Fruit fly (Drosophila melanogaster) whole organism, pupa: Measurements from ENCODE around the gene CG14354.

Experiments used
- CG10348 ChIP-seq: fragments of 200-800 bp; sonication (Bioruptor generic); IDR thresholded peaks from 2 replicates; pipeline ENCODE4 v1.3.6; 2022; ENCODE audit warnings: missing biosample characterization, missing genetic modification characterization
- CG12605 ChIP-seq: fragments of 200-800 bp; sonication (Bioruptor generic); IDR thresholded peaks from 2 replicates; pipeline ENCODE4 v1.3.6; 2022; ENCODE audit warnings: missing biosample characterization, missing genetic modification characterization
- CG13204 ChIP-seq: fragments of 200-800 bp; sonication (Bioruptor generic); optimal IDR thresholded peaks from 2 replicates; lab custom pipeline; 2018; ENCODE audit warnings: missing biosample characterization, mild to moderate bottlenecking, missing genetic modification characterization, moderate library complexity
- CG14655 ChIP-seq: fragments of 200-800 bp; sonication (Bioruptor generic); optimal IDR thresholded peaks from 3 replicates; lab custom pipeline; 2017; ENCODE audit warnings: mild to moderate bottlenecking, missing biosample characterization, missing genetic modification reagents, missing genetic modification characterization
- CG15710 ChIP-seq: fragments of 200-800 bp; sonication (Bioruptor generic); optimal IDR thresholded peaks from 2 replicates; lab custom pipeline; 2018; ENCODE audit warnings: missing biosample characterization, mild to moderate bottlenecking, missing genetic modification characterization, moderate library complexity
- CG17806 ChIP-seq: fragments of 200-800 bp; sonication (Bioruptor generic); optimal IDR thresholded peaks from 2 replicates; lab custom pipeline; 2018; ENCODE audit warnings: missing biosample characterization, mild to moderate bottlenecking, missing genetic modification characterization, moderate library complexity
- CG32121 ChIP-seq: fragments of 200-800 bp; sonication (Bioruptor generic); IDR thresholded peaks from 2 replicates; pipeline ENCODE4 v1.3.6; 2022; ENCODE audit warnings: missing biosample characterization, missing genetic modification characterization
- CG34367 ChIP-seq: fragments of 200-800 bp; sonication (Bioruptor generic); optimal IDR thresholded peaks from 2 replicates; lab custom pipeline; 2018; ENCODE audit warnings: missing biosample characterization, mild to moderate bottlenecking, missing genetic modification characterization
- CG4496 ChIP-seq: fragments of 200-800 bp; sonication (Bioruptor generic); IDR thresholded peaks from 3 replicates; pipeline ENCODE4 v1.3.6; 2022; ENCODE audit warnings: missing biosample characterization, missing genetic modification characterization
- CG8159 ChIP-seq: fragments of 200-800 bp; sonication (Bioruptor generic); optimal IDR thresholded peaks from 3 replicates; lab custom pipeline; 2018; ENCODE audit warnings: missing biosample characterization, mild to moderate bottlenecking, missing genetic modification characterization, moderate library complexity
- CG8301 ChIP-seq: fragments of 200-800 bp; sonication (Bioruptor generic); optimal IDR thresholded peaks from 2 replicates; lab custom pipeline; 2018; ENCODE audit warnings: missing biosample characterization, mild to moderate bottlenecking, missing genetic modification characterization
- CG9948 ChIP-seq: fragments of 200-800 bp; sonication (Bioruptor generic); optimal IDR thresholded peaks from 2 replicates; lab custom pipeline; 2018; ENCODE audit warnings: missing biosample characterization, mild to moderate bottlenecking, missing genetic modification characterization, moderate library complexity
- D1 ChIP-seq: fragments of 200-800 bp; sonication (Bioruptor generic); optimal IDR thresholded peaks from 2 replicates; lab custom pipeline; 2018; ENCODE audit warnings: missing biosample characterization, mild to moderate bottlenecking, missing genetic modification characterization, moderate library complexity
- EcR ChIP-seq: fragments of 200-800 bp; sonication (Bioruptor generic); optimal IDR thresholded peaks from 3 replicates; lab custom pipeline; 2019; ENCODE audit warnings: missing biosample characterization, missing genetic modification characterization, mild to moderate bottlenecking, moderate library complexity, missing genetic modification reagents
- Ets98B ChIP-seq: fragments of 200-800 bp; sonication (Bioruptor generic); IDR thresholded peaks from 2 replicates; pipeline ENCODE4 v1.3.6; 2022; ENCODE audit warnings: missing biosample characterization, missing genetic modification characterization
- Pif1A ChIP-seq: fragments of 200-800 bp; sonication (Bioruptor generic); optimal IDR thresholded peaks from 3 replicates; lab custom pipeline; 2016; ENCODE audit warnings: missing biosample characterization, missing genetic modification characterization
- Pif1B ChIP-seq: fragments of 200-800 bp; sonication (Bioruptor generic); optimal IDR thresholded peaks from 3 replicates; lab custom pipeline; 2016; ENCODE audit warnings: missing biosample characterization, missing genetic modification characterization
- Snoo ChIP-seq: fragments of 200-800 bp; sonication (Bioruptor generic); optimal IDR thresholded peaks from 3 replicates; lab custom pipeline; 2017; ENCODE audit warnings: missing biosample characterization, mild to moderate bottlenecking, missing genetic modification characterization, inconsistent platforms
- fd96Ca ChIP-seq: fragments of 200-800 bp; sonication (Bioruptor generic); IDR thresholded peaks from 3 replicates; pipeline ENCODE4 v1.3.6; 2022; ENCODE audit warnings: missing biosample characterization, missing genetic modification characterization
- gl ChIP-seq: fragments of 200-800 bp; sonication (Bioruptor generic); optimal IDR thresholded peaks from 2 replicates; lab custom pipeline; 2018; ENCODE audit warnings: missing biosample characterization, mild to moderate bottlenecking, missing genetic modification characterization
- rn ChIP-seq: fragments of 200-800 bp; sonication (Bioruptor generic); IDR thresholded peaks from 2 replicates; pipeline ENCODE4 v1.3.6; 2022; ENCODE audit warnings: missing biosample characterization, missing genetic modification characterization

Gene CG14354

DNA sequence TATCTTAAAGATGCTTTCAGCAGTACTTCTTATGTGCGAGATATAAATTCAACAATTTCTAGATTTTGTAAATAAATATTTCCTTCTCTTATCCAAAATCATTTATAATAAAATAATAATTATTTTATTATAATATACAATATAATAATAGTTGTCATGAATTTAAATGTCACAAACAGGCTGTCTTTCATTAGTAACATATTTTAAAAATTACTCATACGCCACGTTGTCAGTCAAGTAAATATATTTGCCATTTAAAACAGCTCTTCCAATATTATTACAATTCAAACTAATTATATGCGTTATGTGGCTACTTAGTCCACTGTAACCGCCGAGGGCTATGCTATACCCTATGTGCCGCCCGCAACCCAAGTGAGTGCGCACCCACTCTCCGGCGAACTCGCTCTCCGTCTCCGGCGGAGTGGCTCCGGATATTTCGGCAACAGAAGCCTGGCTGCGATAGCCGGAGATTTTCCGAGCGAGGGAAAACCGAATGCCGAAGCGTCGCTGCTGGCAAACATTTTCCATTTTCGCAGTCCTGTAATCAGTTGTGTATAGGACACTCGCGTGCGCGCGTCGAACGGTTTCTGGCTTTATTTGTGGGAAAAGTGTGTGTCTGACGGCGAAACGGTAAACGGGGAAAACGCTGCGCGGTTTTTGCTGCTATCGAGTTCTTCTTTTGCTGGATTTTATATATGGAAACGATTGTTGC lies 40.5 kb downstream of the CG14354 start, which contains the start of gene CG5890:
Gene CG5890, plus strand, starts transcription at position 561 of the 712 bp plus-strand sequence.
- TF ChIP-seq Pif1A: no peak
- TF ChIP-seq CG4496 (GFP tag; lab: Robert Waterston, UW): no peak
- TF ChIP-seq CG8159 (tag; lab: Kevin White, UChicago): peak; percentile 49
- no peak for TF ChIP-seq rn (GFP tag; lab: Robert Waterston, UW)
- TF ChIP-seq CG8301 (tag; lab: Kevin White, UChicago): peak; percentile 9
- TF ChIP-seq gl: no peak
- TF ChIP-seq CG15710 (tag; lab: Kevin White, UChicago): no peak
- TF ChIP-seq CG12605: no peak
- no peak for TF ChIP-seq Ets98B (GFP tag; lab: Robert Waterston, UW)
- TF ChIP-seq fd96Ca (GFP tag; lab: Robert Waterston, UW): no peak
- no peak for TF ChIP-seq Snoo (tag; lab: Kevin White, UChicago)
- TF ChIP-seq CG10348 (GFP tag; lab: Robert Waterston, UW): no peak
- TF ChIP-seq Pif1B (GFP tag; lab: Kevin White, UChicago): no peak
- no peak for TF ChIP-seq CG9948
- TF ChIP-seq CG13204 (GFP tag; lab: Kevin White, UChicago): no peak
- no peak for TF ChIP-seq CG32121 (GFP tag; lab: Robert Waterston, UW)
- TF ChIP-seq CG17806 (tag; lab: Kevin White, UChicago): no peak
- TF ChIP-seq CG14655 (GFP tag; lab: Kevin White, UChicago): peak; percentile 39
- TF ChIP-seq CG34367 (tag; lab: Kevin White, UChicago): no peak
- no peak for TF ChIP-seq EcR (GFP tag; lab: Kevin White, UChicago)
- TF ChIP-seq D1 (tag; lab: Kevin White, UChicago): no peak
